Fruit fly (Drosophila melanogaster): ENCODE data around the gene sina.

DNA sequence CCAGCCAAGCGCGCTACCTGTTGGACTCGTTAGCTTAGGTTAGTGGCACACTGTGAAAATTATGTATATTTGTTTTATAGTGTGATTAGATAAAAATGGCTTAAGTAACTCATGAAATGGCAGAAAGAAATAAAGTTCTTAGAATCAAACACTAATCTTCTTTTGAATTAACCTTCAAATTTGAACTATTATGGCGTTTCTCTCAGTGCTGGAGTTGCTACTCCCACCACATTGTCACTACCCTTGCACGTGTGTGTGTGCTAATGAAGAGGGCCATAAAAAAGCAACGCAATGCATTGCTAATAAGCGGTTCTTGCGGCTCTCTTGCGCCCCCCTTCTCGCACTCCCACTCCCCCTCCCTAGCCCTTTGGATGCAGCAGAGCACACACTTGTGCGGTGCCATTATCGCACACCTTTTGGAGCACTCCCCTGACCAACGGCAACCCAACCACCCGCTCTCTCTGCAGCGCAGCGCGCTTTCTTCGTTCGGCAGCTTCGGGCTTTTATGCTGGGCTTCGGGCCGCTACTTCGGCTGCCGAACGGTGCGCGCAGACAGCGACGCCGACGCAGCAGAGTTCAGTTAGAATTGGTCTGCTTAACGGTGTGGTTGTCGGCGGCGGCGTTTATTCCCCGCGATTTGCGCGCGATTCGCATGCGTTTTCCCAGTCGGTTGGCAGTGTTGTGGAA is 37.2 kb downstream of the sina start:
- TF ChIP-seq Sin3A (optimal IDR thresholded peaks at IDR 0.05): no peak
- no peak for TF ChIP-seq Myc (optimal IDR thresholded peaks at IDR 0.05)
- TF ChIP-seq psq (optimal IDR thresholded peaks at IDR 0.05): no peak
